Worm (Caenorhabditis elegans) whole organism, L2 larva: ENCODE results near the gene lin-36.

Experiments used
- C34F6.9 ChIP-seq: fragments of 150-350 bp; optimal IDR thresholded peaks from 2 replicates; lab custom pipeline; 2014; ENCODE audit warnings: missing biosample characterization, missing genetic modification characterization
- F13H6.1 ChIP-seq: sonication (generic microtip); optimal IDR thresholded peaks from 2 replicates; lab custom pipeline; 2016; ENCODE audit warnings: missing genetic modification characterization, missing compliant biosample characterization
- R02D3.7 ChIP-seq: fragments of 150-350 bp; optimal IDR thresholded peaks from 2 replicates; lab custom pipeline; 2014; ENCODE audit warnings: missing biosample characterization, missing genetic modification characterization
- Y55F3AM.14 ChIP-seq: fragments of 200-800 bp; sonication (Bioruptor generic); optimal IDR thresholded peaks from 2 replicates; lab custom pipeline; 2018; ENCODE audit warnings: mild to moderate bottlenecking, missing genetic modification characterization, missing compliant biosample characterization
- ZK546.5 ChIP-seq: sonication (generic microtip); optimal IDR thresholded peaks from 2 replicates; lab custom pipeline; 2017; ENCODE audit warnings: missing biosample characterization, missing genetic modification characterization
- alr-1 ChIP-seq: fragments of 150-350 bp; optimal IDR thresholded peaks from 2 replicates; lab custom pipeline; 2014; ENCODE audit warnings: missing biosample characterization, missing genetic modification characterization
- aly-2 ChIP-seq: fragments of 150-350 bp; optimal IDR thresholded peaks from 2 replicates; lab custom pipeline; 2014; ENCODE audit warnings: missing biosample characterization, missing genetic modification characterization
- ama-1 ChIP-seq: fragments of 150-350 bp; optimal IDR thresholded peaks from 2 replicates; lab custom pipeline; 2018; ENCODE audit warnings: inconsistent platforms
- blmp-1 ChIP-seq: sonication (generic microtip); optimal IDR thresholded peaks from 2 replicates; lab custom pipeline; 2017; ENCODE audit warnings: missing genetic modification characterization, mild to moderate bottlenecking, missing compliant biosample characterization, antibody characterized with exemption, moderate library complexity; ENCODE audit not compliant: insufficient read depth
- ceh-16 ChIP-seq: fragments of 150-350 bp; optimal IDR thresholded peaks from 2 replicates; lab custom pipeline; 2014; ENCODE audit warnings: missing biosample characterization, missing genetic modification characterization
- ceh-82 ChIP-seq: fragments of 150-350 bp; optimal IDR thresholded peaks from 2 replicates; lab custom pipeline; 2014; ENCODE audit warnings: missing biosample characterization, missing genetic modification characterization
- crh-2 ChIP-seq: sonication (generic microtip); optimal IDR thresholded peaks from 2 replicates; lab custom pipeline; 2017; ENCODE audit warnings: missing biosample characterization, missing genetic modification characterization
- dmd-4 ChIP-seq: sonication (generic microtip); optimal IDR thresholded peaks from 2 replicates; lab custom pipeline; 2017; ENCODE audit warnings: missing biosample characterization, missing genetic modification characterization
- egl-27 ChIP-seq: sonication (generic microtip); optimal IDR thresholded peaks from 3 replicates; lab custom pipeline; 2017; ENCODE audit warnings: missing biosample characterization, missing genetic modification reagents, missing genetic modification characterization
- elt-1 ChIP-seq: fragments of 150-350 bp; optimal IDR thresholded peaks from 2 replicates; lab custom pipeline; 2014; ENCODE audit warnings: missing biosample characterization, missing genetic modification characterization
- elt-3 ChIP-seq: sonication (generic microtip); optimal IDR thresholded peaks from 2 replicates; lab custom pipeline; 2017; ENCODE audit warnings: missing biosample characterization, missing genetic modification characterization
- fos-1 ChIP-seq: fragments of 150-350 bp; optimal IDR thresholded peaks from 2 replicates; lab custom pipeline; 2014; ENCODE audit warnings: missing biosample characterization, missing genetic modification characterization
- gmeb-1 ChIP-seq: fragments of 150-350 bp; optimal IDR thresholded peaks from 2 replicates; lab custom pipeline; 2014; ENCODE audit warnings: missing biosample characterization, missing genetic modification characterization
- lin-11 ChIP-seq: fragments of 150-350 bp; sonication (generic microtip); optimal IDR thresholded peaks from 2 replicates; lab custom pipeline; 2014; ENCODE audit warnings: missing biosample characterization, missing genetic modification characterization, inconsistent platforms, mixed read lengths
- lin-13 ChIP-seq: fragments of 150-350 bp; optimal IDR thresholded peaks from 2 replicates; lab custom pipeline; 2014; ENCODE audit warnings: missing biosample characterization, missing genetic modification reagents, missing genetic modification characterization
- lin-39 ChIP-seq: fragments of 150-350 bp; optimal IDR thresholded peaks from 2 replicates; lab custom pipeline; 2014; ENCODE audit warnings: missing biosample characterization, missing genetic modification reagents, missing genetic modification characterization
- lsy-2 ChIP-seq, 2 experiments: fragments of 150-350 bp in 1 of 2; sonication (generic microtip) in 1 of 2; optimal IDR thresholded peaks; 2 replicates each; lab custom pipeline; 2014 to 2017; ENCODE audit warnings: missing biosample characterization in 2 of 2, missing genetic modification characterization in 2 of 2
- mab-5 ChIP-seq: fragments of 150-350 bp; optimal IDR thresholded peaks from 2 replicates; lab custom pipeline; 2014; ENCODE audit warnings: missing biosample characterization, missing genetic modification characterization
- mbf-1 ChIP-seq: sonication (generic microtip); optimal IDR thresholded peaks from 2 replicates; lab custom pipeline; 2017; ENCODE audit warnings: missing biosample characterization, missing genetic modification characterization
- mdl-1 ChIP-seq, 2 experiments: fragments of 150-350 bp in 1 of 2; sonication (generic microtip) in 1 of 2; optimal IDR thresholded peaks; 2 replicates each; lab custom pipeline; 2017; ENCODE audit warnings: missing biosample characterization in 2 of 2, missing genetic modification characterization in 2 of 2
- nhr-10 ChIP-seq: sonication (generic microtip); optimal IDR thresholded peaks from 2 replicates; lab custom pipeline; 2017; ENCODE audit warnings: missing biosample characterization, missing genetic modification characterization
- nhr-11 ChIP-seq: fragments of 150-350 bp; optimal IDR thresholded peaks from 2 replicates; lab custom pipeline; 2014; ENCODE audit warnings: missing biosample characterization, missing genetic modification characterization
- nhr-12 ChIP-seq: fragments of 150-350 bp; optimal IDR thresholded peaks from 2 replicates; lab custom pipeline; 2014; ENCODE audit warnings: missing biosample characterization, missing genetic modification characterization
- nhr-129 ChIP-seq: fragments of 150-350 bp; optimal IDR thresholded peaks from 2 replicates; lab custom pipeline; 2014; ENCODE audit warnings: missing biosample characterization, missing genetic modification characterization
- nhr-21 ChIP-seq: fragments of 150-350 bp; optimal IDR thresholded peaks from 2 replicates; lab custom pipeline; 2014; ENCODE audit warnings: missing biosample characterization, missing genetic modification characterization
- nhr-23 ChIP-seq: fragments of 150-350 bp; optimal IDR thresholded peaks from 2 replicates; lab custom pipeline; 2014; ENCODE audit warnings: missing biosample characterization, missing genetic modification reagents, missing genetic modification characterization
- nhr-237 ChIP-seq: fragments of 150-350 bp; optimal IDR thresholded peaks from 2 replicates; lab custom pipeline; 2014; ENCODE audit warnings: missing biosample characterization, missing genetic modification characterization
- nhr-25 ChIP-seq: fragments of 150-350 bp; sonication (generic microtip); optimal IDR thresholded peaks from 3 replicates; lab custom pipeline; 2014; ENCODE audit warnings: missing biosample characterization, missing genetic modification characterization
- nhr-6 ChIP-seq: fragments of 150-350 bp; optimal IDR thresholded peaks from 2 replicates; lab custom pipeline; 2014; ENCODE audit warnings: missing biosample characterization, missing genetic modification characterization
- nhr-77 ChIP-seq: fragments of 150-350 bp; optimal IDR thresholded peaks from 2 replicates; lab custom pipeline; 2014; ENCODE audit warnings: missing biosample characterization, missing genetic modification characterization
- peb-1 ChIP-seq: fragments of 150-350 bp; optimal IDR thresholded peaks from 2 replicates; lab custom pipeline; 2014; ENCODE audit warnings: missing biosample characterization, missing genetic modification characterization
- sem-4 ChIP-seq: fragments of 150-350 bp; optimal IDR thresholded peaks from 2 replicates; lab custom pipeline; 2014; ENCODE audit warnings: missing biosample characterization, missing genetic modification reagents, missing genetic modification characterization
- skn-1 ChIP-seq: sonication (generic microtip); optimal IDR thresholded peaks from 2 replicates; lab custom pipeline; 2017; ENCODE audit warnings: missing biosample characterization, missing genetic modification characterization
- sma-3 ChIP-seq: sonication (generic microtip); optimal IDR thresholded peaks from 2 replicates; lab custom pipeline; 2016; ENCODE audit warnings: missing genetic modification reagents, missing genetic modification characterization, missing compliant biosample characterization
- sma-9 ChIP-seq, 2 experiments: fragments of 150-350 bp in 1 of 2; sonication (generic microtip) in 1 of 2; optimal IDR thresholded peaks; 2 replicates each; lab custom pipeline; 2014 to 2016; ENCODE audit warnings: missing genetic modification characterization in 2 of 2, mild to moderate bottlenecking in 1 of 2, missing biosample characterization in 1 of 2, missing compliant biosample characterization in 1 of 2, missing genetic modification reagents in 1 of 2, moderate library complexity in 1 of 2
- snpc-4 ChIP-seq: fragments of 150-350 bp; optimal IDR thresholded peaks from 2 replicates; lab custom pipeline; 2014; ENCODE audit warnings: missing biosample characterization, missing genetic modification characterization
- unc-39 ChIP-seq: fragments of 150-350 bp; optimal IDR thresholded peaks from 2 replicates; lab custom pipeline; 2014; ENCODE audit warnings: missing biosample characterization, missing genetic modification characterization
- unc-55 ChIP-seq: fragments of 150-350 bp; sonication (generic microtip); optimal IDR thresholded peaks from 3 replicates; lab custom pipeline; 2014; ENCODE audit warnings: missing biosample characterization, missing genetic modification reagents, missing genetic modification characterization
- unc-62 ChIP-seq: fragments of 150-350 bp; optimal IDR thresholded peaks from 2 replicates; lab custom pipeline; 2014; ENCODE audit warnings: missing biosample characterization, missing genetic modification reagents, missing genetic modification characterization
- zag-1 ChIP-seq: fragments of 150-350 bp; optimal IDR thresholded peaks from 2 replicates; lab custom pipeline; 2014; ENCODE audit warnings: missing biosample characterization, missing genetic modification characterization
- ztf-1 ChIP-seq: fragments of 200-800 bp; sonication (Bioruptor generic); conservative IDR thresholded peaks from 2 replicates; pipeline ENCODE4 v1.3.6; 2022; ENCODE audit warnings: missing genetic modification characterization, missing compliant biosample characterization
- ztf-11 ChIP-seq: sonication (generic microtip); optimal IDR thresholded peaks from 2 replicates; lab custom pipeline; 2017; ENCODE audit warnings: missing biosample characterization, missing genetic modification characterization
- ztf-4 ChIP-seq: fragments of 150-350 bp; optimal IDR thresholded peaks from 2 replicates; lab custom pipeline; 2014; ENCODE audit warnings: missing biosample characterization, missing genetic modification characterization

The lin-36 gene

ce11 chrIII:8020823-8021332 lies at the start of gene lin-36:
lin-36 (minus strand) TSS chrIII:8020873.
- no peak for TF ChIP-seq egl-27 (tag; lab: Kevin White, UChicago)
- peak; percentile 72 for TF ChIP-seq fos-1 (tag; lab: Kevin White, UChicago)
- TF ChIP-seq mdl-1 (tag; optimal IDR thresholded peaks at IDR 0.05; lab: Kevin White, UChicago) = no peak
- TF ChIP-seq gmeb-1 (tag; lab: Kevin White, UChicago) = peak; percentile 87
- TF ChIP-seq blmp-1 = no peak
- TF ChIP-seq nhr-12 = no peak
- no peak for TF ChIP-seq nhr-11 (tag; lab: Kevin White, UChicago)
- TF ChIP-seq snpc-4 = no peak
- TF ChIP-seq peb-1 (tag; lab: Kevin White, UChicago) = no peak
- TF ChIP-seq sma-3 (GFP tag; lab: Kevin White, UChicago) = peak; percentile 73
- TF ChIP-seq unc-62 (GFP tag; lab: Kevin White, UChicago) = no peak
- TF ChIP-seq nhr-23 = no peak
- TF ChIP-seq nhr-237 = peak; percentile 7
- no peak for TF ChIP-seq ama-1 (lab: Kevin White, UChicago)
- TF ChIP-seq ztf-4 (tag; lab: Kevin White, UChicago) = no peak
- TF ChIP-seq skn-1 (tag; lab: Kevin White, UChicago) = peak; percentile 44
- TF ChIP-seq dmd-4 (tag; lab: Kevin White, UChicago) = no peak
- peak; percentile 85 for TF ChIP-seq lin-13 (GFP tag; lab: Kevin White, UChicago)
- TF ChIP-seq nhr-129 (tag; lab: Kevin White, UChicago) = peak; percentile 82
- peak; percentile 58 for TF ChIP-seq nhr-21 (tag; lab: Kevin White, UChicago)
- TF ChIP-seq ztf-1 (GFP tag; lab: Robert Waterston, UW) = no peak
- no peak for TF ChIP-seq nhr-10 (tag; lab: Kevin White, UChicago)
- peak; percentile 61 for TF ChIP-seq F13H6.1 (tag; lab: Kevin White, UChicago)
- TF ChIP-seq crh-2 (tag; lab: Kevin White, UChicago) = peak; percentile 83
- peak; percentile 89 for TF ChIP-seq unc-55
- no peak for TF ChIP-seq elt-1 (tag; lab: Kevin White, UChicago)
- TF ChIP-seq mbf-1 (tag; lab: Kevin White, UChicago) = no peak
- TF ChIP-seq zag-1 (tag; lab: Kevin White, UChicago) = peak; percentile 16
- TF ChIP-seq mab-5 (tag; lab: Kevin White, UChicago) = peak; percentile 63
- no peak for TF ChIP-seq alr-1 (tag; lab: Kevin White, UChicago)
- TF ChIP-seq nhr-25 = peak; percentile 74
- TF ChIP-seq nhr-77 (tag; lab: Kevin White, UChicago) = no peak
- TF ChIP-seq ztf-11 (tag; lab: Kevin White, UChicago) = no peak
- peak; percentile 71 for TF ChIP-seq sma-9 (GFP tag; optimal IDR thresholded peaks at IDR 0.05; lab: Kevin White, UChicago)
- no peak for TF ChIP-seq sma-9 (tag; optimal IDR thresholded peaks at IDR 0.05; lab: Kevin White, UChicago)
- no peak for TF ChIP-seq ZK546.5 (tag; lab: Kevin White, UChicago)
- TF ChIP-seq ceh-16 (tag; lab: Kevin White, UChicago) = peak; percentile 58
- no peak for TF ChIP-seq ceh-82 (tag; lab: Kevin White, UChicago)
- no peak for TF ChIP-seq R02D3.7
- TF ChIP-seq unc-39 (tag; lab: Kevin White, UChicago) = no peak
- TF ChIP-seq C34F6.9 = peak; percentile 95
- TF ChIP-seq nhr-6 = no peak
- peak; percentile 51 for TF ChIP-seq lin-11 (tag; lab: Kevin White, UChicago)
- TF ChIP-seq lin-39 = no peak
- TF ChIP-seq sem-4 (tag; lab: Kevin White, UChicago) = peak; percentile 51
- no peak for TF ChIP-seq elt-3 (tag; lab: Kevin White, UChicago)
- no peak for TF ChIP-seq aly-2 (tag; lab: Kevin White, UChicago)
- TF ChIP-seq Y55F3AM.14 (GFP tag; lab: Kevin White, UChicago) = no peak
- TF ChIP-seq lsy-2 (tag; optimal IDR thresholded peaks at IDR 0.05; lab: Kevin White, UChicago) = peak; percentile 77 to 92
